Worm (Caenorhabditis elegans) whole organism, L4 larva: Measurements from ENCODE around the gene tag-273.

Source experiments
- ZK546.5 ChIP-seq, 2 experiments: sonication (generic microtip); optimal IDR thresholded peaks; 2 replicates each; lab custom pipeline; 2017; ENCODE audit warnings: missing biosample characterization in 2 of 2, missing genetic modification characterization in 2 of 2
- ceh-32 ChIP-seq: sonication (generic microtip); optimal IDR thresholded peaks from 2 replicates; lab custom pipeline; 2016; ENCODE audit warnings: mild to moderate bottlenecking, missing genetic modification characterization, missing compliant biosample characterization; ENCODE audit not compliant: poor library complexity
- ceh-62 ChIP-seq: sonication (generic microtip); optimal IDR thresholded peaks from 2 replicates; lab custom pipeline; 2017; ENCODE audit warnings: missing biosample characterization, missing genetic modification characterization
- cey-2 ChIP-seq: sonication (generic microtip); optimal IDR thresholded peaks from 3 replicates; lab custom pipeline; 2017; ENCODE audit warnings: missing genetic modification characterization, mild to moderate bottlenecking, missing compliant biosample characterization, antibody characterized with exemption, borderline replicate concordance; ENCODE audit not compliant: insufficient read depth
- ctbp-1 ChIP-seq: fragments of 200-800 bp; sonication (Bioruptor generic); IDR thresholded peaks from 2 replicates; pipeline ENCODE4 v1.3.6; 2022; ENCODE audit warnings: missing genetic modification reagents, missing genetic modification characterization, missing compliant biosample characterization
- daf-8 ChIP-seq: fragments of 200-800 bp; sonication (Bioruptor generic); IDR thresholded peaks from 2 replicates; pipeline ENCODE4 v1.3.6; 2022; ENCODE audit warnings: missing genetic modification characterization, missing compliant biosample characterization
- dmd-6 ChIP-seq: fragments of 200-800 bp; sonication (Bioruptor generic); IDR thresholded peaks from 2 replicates; pipeline ENCODE4 v1.3.6; 2022; ENCODE audit warnings: missing genetic modification reagents, missing genetic modification characterization, missing compliant biosample characterization
- dmd-8 ChIP-seq: fragments of 200-800 bp; sonication (Bioruptor generic); IDR thresholded peaks from 2 replicates; pipeline ENCODE4 v1.3.6; 2022; ENCODE audit warnings: missing genetic modification characterization, missing compliant biosample characterization
- dpl-1 ChIP-seq: fragments of 150-350 bp; optimal IDR thresholded peaks from 2 replicates; lab custom pipeline; 2014; ENCODE audit warnings: missing biosample characterization, missing genetic modification reagents, missing genetic modification characterization
- egl-43 ChIP-seq: fragments of 200-800 bp; sonication (Bioruptor generic); IDR thresholded peaks from 2 replicates; pipeline ENCODE4 v1.3.6; 2022; ENCODE audit warnings: missing genetic modification reagents, missing genetic modification characterization, missing compliant biosample characterization
- lin-39 ChIP-seq: fragments of 150-350 bp; optimal IDR thresholded peaks from 2 replicates; lab custom pipeline; 2014; ENCODE audit warnings: missing biosample characterization, missing genetic modification reagents, missing genetic modification characterization
- lsy-2 ChIP-seq, 2 experiments: fragments of 150-350 bp in 1 of 2; sonication (generic microtip) in 1 of 2; optimal IDR thresholded peaks; 2 replicates each; lab custom pipeline; 2014 to 2017; ENCODE audit warnings: missing biosample characterization in 2 of 2, missing genetic modification characterization in 2 of 2
- nhr-10 ChIP-seq: fragments of 150-350 bp; optimal IDR thresholded peaks from 2 replicates; lab custom pipeline; 2014; ENCODE audit warnings: missing biosample characterization, missing genetic modification characterization
- nhr-237 ChIP-seq: sonication (generic microtip); optimal IDR thresholded peaks from 2 replicates; lab custom pipeline; 2017; ENCODE audit warnings: missing biosample characterization, missing genetic modification characterization
- nhr-6 ChIP-seq: fragments of 150-350 bp; optimal IDR thresholded peaks from 2 replicates; lab custom pipeline; 2014; ENCODE audit warnings: missing biosample characterization, missing genetic modification characterization
- saeg-2 ChIP-seq: fragments of 200-800 bp; sonication (Bioruptor generic); IDR thresholded peaks from 2 replicates; pipeline ENCODE4 v1.3.6; 2022; ENCODE audit warnings: missing genetic modification reagents, missing genetic modification characterization, missing compliant biosample characterization
- skn-1 ChIP-seq: fragments of 150-350 bp; optimal IDR thresholded peaks from 2 replicates; lab custom pipeline; 2014; ENCODE audit warnings: missing biosample characterization, missing genetic modification characterization
- snpc-1.2 ChIP-seq: fragments of 200-800 bp; sonication (Bioruptor generic); IDR thresholded peaks from 2 replicates; pipeline ENCODE4 v1.3.6; 2022; ENCODE audit warnings: missing genetic modification reagents, missing genetic modification characterization, missing compliant biosample characterization
- tag-97 ChIP-seq: fragments of 200-800 bp; sonication (Bioruptor generic); IDR thresholded peaks from 2 replicates; pipeline ENCODE4 v1.3.6; 2022; ENCODE audit warnings: missing genetic modification characterization, missing compliant biosample characterization
- vab-7 ChIP-seq: fragments of 200-800 bp; sonication (Bioruptor generic); IDR thresholded peaks from 2 replicates; pipeline ENCODE4 v1.3.6; 2022; ENCODE audit warnings: missing genetic modification reagents, missing genetic modification characterization, missing compliant biosample characterization
- zag-1 ChIP-seq: fragments of 150-350 bp; optimal IDR thresholded peaks from 2 replicates; lab custom pipeline; 2014; ENCODE audit warnings: missing biosample characterization, missing genetic modification characterization
- zfp-2 ChIP-seq: sonication (generic microtip); optimal IDR thresholded peaks from 2 replicates; lab custom pipeline; 2016; ENCODE audit warnings: mild to moderate bottlenecking, missing genetic modification characterization, missing compliant biosample characterization
- ztf-11 ChIP-seq: fragments of 150-350 bp; optimal IDR thresholded peaks from 2 replicates; lab custom pipeline; 2014; ENCODE audit warnings: missing biosample characterization, missing genetic modification characterization

The tag-273 gene

ce11 chrIV:14444077-14444476 lies 60.9 kb downstream of the tag-273 start, which contains the start of gene tra-3:
Gene tra-3 (minus strand): TSS chrIV:14444183.
- TF ChIP-seq snpc-1.2 (GFP tag; lab: Robert Waterston, UW) (peak; percentile 76), zfp-2 (tag; lab: Kevin White, UChicago) (no peak), ctbp-1 (GFP tag; lab: Robert Waterston, UW) (no peak)

- no peak for TF ChIP-seq cey-2
- TF ChIP-seq dmd-6 (GFP tag; lab: Robert Waterston, UW), result no peak
- TF ChIP-seq daf-8 (GFP tag; lab: Robert Waterston, UW), result no peak
- no peak for TF ChIP-seq nhr-6 (tag; lab: Kevin White, UChicago)
- no peak for TF ChIP-seq nhr-237 (tag; lab: Kevin White, UChicago)
- no peak for TF ChIP-seq dmd-8 (GFP tag; lab: Robert Waterston, UW)
- no peak for TF ChIP-seq zag-1
- TF ChIP-seq skn-1 (tag; lab: Kevin White, UChicago), result no peak
- TF ChIP-seq nhr-10, result no peak
- no peak for TF ChIP-seq ZK546.5 (tag; optimal IDR thresholded peaks at IDR 0.05; lab: Kevin White, UChicago)
- no peak for TF ChIP-seq ceh-32 (tag; lab: Kevin White, UChicago)
- TF ChIP-seq ztf-11 (tag; lab: Kevin White, UChicago), result no peak
- no peak for TF ChIP-seq lin-39 (tag; lab: Kevin White, UChicago)
- TF ChIP-seq vab-7, result no peak
- TF ChIP-seq saeg-2 (GFP tag; lab: Robert Waterston, UW), result no peak
- no peak for TF ChIP-seq dpl-1 (GFP tag; lab: Kevin White, UChicago)
- no peak for TF ChIP-seq tag-97 (GFP tag; lab: Robert Waterston, UW)
- no peak for TF ChIP-seq egl-43 (GFP tag; lab: Robert Waterston, UW)
- no peak for TF ChIP-seq lsy-2 (tag; optimal IDR thresholded peaks at IDR 0.05; lab: Kevin White, UChicago)
- no peak for TF ChIP-seq ceh-62 (tag; lab: Kevin White, UChicago)
Measured at ce11 chrIV:14437391-14437790, 67.6 kb downstream of the tag-273 start.
